Worm (Caenorhabditis elegans): Measurements from ENCODE around the gene B0547.2.

ce11 chrIV:5666115-5667028, 20.6 kb downstream of the B0547.2 start:
- TF ChIP-seq dmd-4 (tag; optimal IDR thresholded peaks at IDR 0.05) (no peak), sma-3 (GFP tag; optimal IDR thresholded peaks at IDR 0.05) (no peak), nhr-237 (tag; optimal IDR thresholded peaks at IDR 0.05) (no peak), nhr-12 (tag; optimal IDR thresholded peaks at IDR 0.05) (no peak), nhr-23 (tag; optimal IDR thresholded peaks at IDR 0.05) (no peak), crh-2 (tag; optimal IDR thresholded peaks at IDR 0.05) (peak; percentile 58), lin-39 (tag; optimal IDR thresholded peaks at IDR 0.05) (no peak), nhr-11 (tag; optimal IDR thresholded peaks at IDR 0.05) (no peak), nhr-129 (tag; optimal IDR thresholded peaks at IDR 0.05) (peak; percentile 19), mab-5 (tag; optimal IDR thresholded peaks at IDR 0.05) (no peak), blmp-1 (tag; optimal IDR thresholded peaks at IDR 0.05; ENCODE audit: insufficient read depth) (no peak), snpc-4 (tag; optimal IDR thresholded peaks at IDR 0.05) (no peak)
